Worm (Caenorhabditis elegans) whole organism, early embryonic: ENCODE data around the gene W08E12.5.
"Not testable (repeated sequence)": the region's sequence is repeated elsewhere in the genome, so short reads cannot be mapped to it uniquely, and the experiment has no call there.

ENCODE experiments used
- B0310.2 ChIP-seq: sonication (generic microtip); optimal IDR thresholded peaks from 2 replicates; lab custom pipeline; 2016; ENCODE audit warnings: mild to moderate bottlenecking, missing genetic modification characterization, missing compliant biosample characterization
- F13C5.2 ChIP-seq: sonication (generic microtip); optimal IDR thresholded peaks from 2 replicates; lab custom pipeline; 2017; ENCODE audit warnings: mild to moderate bottlenecking, missing genetic modification characterization, inconsistent platforms, missing compliant biosample characterization
- aly-1 ChIP-seq: sonication (generic microtip); optimal IDR thresholded peaks from 2 replicates; lab custom pipeline; 2016; ENCODE audit warnings: missing genetic modification characterization, missing compliant biosample characterization
- ama-1 ChIP-seq: fragments of 150-350 bp; optimal IDR thresholded peaks from 2 replicates; lab custom pipeline; 2014
- ceh-13 ChIP-seq: fragments of 200-800 bp; sonication (Bioruptor generic); optimal IDR thresholded peaks from 2 replicates; lab custom pipeline; 2018; ENCODE audit warnings: mild to moderate bottlenecking, missing genetic modification characterization, missing compliant biosample characterization
- ceh-36 ChIP-seq: sonication (generic microtip); optimal IDR thresholded peaks from 2 replicates; lab custom pipeline; 2016; ENCODE audit warnings: missing genetic modification characterization, inconsistent platforms, missing compliant biosample characterization
- ets-7 ChIP-seq: sonication (generic microtip); optimal IDR thresholded peaks from 2 replicates; lab custom pipeline; 2016; ENCODE audit warnings: missing genotype, missing genetic modification characterization, missing compliant biosample characterization
- flt-1 ChIP-seq: fragments of 200-800 bp; sonication (Bioruptor generic); IDR thresholded peaks from 2 replicates; pipeline ENCODE4 v1.3.6; 2022; ENCODE audit warnings: missing genetic modification characterization, missing compliant biosample characterization
- hmbx-1 ChIP-seq: sonication (generic microtip); optimal IDR thresholded peaks from 2 replicates; lab custom pipeline; 2016; ENCODE audit warnings: mild to moderate bottlenecking, missing genetic modification characterization, missing compliant biosample characterization
- hmg-4 ChIP-seq: fragments of 200-800 bp; sonication (Bioruptor generic); optimal IDR thresholded peaks from 2 replicates; lab custom pipeline; 2018; ENCODE audit warnings: mild to moderate bottlenecking, missing genetic modification characterization, missing compliant biosample characterization
- hnd-1 ChIP-seq: sonication (generic microtip); optimal IDR thresholded peaks from 2 replicates; lab custom pipeline; 2016; ENCODE audit warnings: missing genetic modification characterization, missing compliant biosample characterization
- pes-1 ChIP-seq: fragments of 200-800 bp; sonication (Bioruptor generic); IDR thresholded peaks from 2 replicates; pipeline ENCODE4 v1.3.6; 2022; ENCODE audit warnings: missing genetic modification reagents, missing genetic modification characterization, missing compliant biosample characterization
- scrt-1 ChIP-seq: fragments of 200-800 bp; sonication (Bioruptor generic); IDR thresholded peaks from 2 replicates; pipeline ENCODE4 v1.3.6; 2022; ENCODE audit warnings: missing genetic modification characterization, missing compliant biosample characterization
- sea-1 ChIP-seq: fragments of 200-800 bp; sonication (Bioruptor generic); conservative IDR thresholded peaks from 2 replicates; pipeline ENCODE4 v1.3.6; 2022; ENCODE audit warnings: missing genetic modification characterization, missing compliant biosample characterization
- tbx-11 ChIP-seq: fragments of 200-800 bp; sonication (Bioruptor generic); IDR thresholded peaks from 2 replicates; pipeline ENCODE4 v1.3.6; 2022; ENCODE audit warnings: missing genetic modification characterization, missing compliant biosample characterization
- tbx-37 ChIP-seq: fragments of 200-800 bp; sonication (Bioruptor generic); conservative IDR thresholded peaks from 2 replicates; pipeline ENCODE4 v1.3.6; 2022; ENCODE audit warnings: missing genetic modification reagents, missing genetic modification characterization, missing compliant biosample characterization
- tra-4 ChIP-seq: sonication (generic microtip); optimal IDR thresholded peaks from 2 replicates; lab custom pipeline; 2017; ENCODE audit warnings: missing genetic modification characterization, missing compliant biosample characterization

Gene W08E12.5

DNA sequence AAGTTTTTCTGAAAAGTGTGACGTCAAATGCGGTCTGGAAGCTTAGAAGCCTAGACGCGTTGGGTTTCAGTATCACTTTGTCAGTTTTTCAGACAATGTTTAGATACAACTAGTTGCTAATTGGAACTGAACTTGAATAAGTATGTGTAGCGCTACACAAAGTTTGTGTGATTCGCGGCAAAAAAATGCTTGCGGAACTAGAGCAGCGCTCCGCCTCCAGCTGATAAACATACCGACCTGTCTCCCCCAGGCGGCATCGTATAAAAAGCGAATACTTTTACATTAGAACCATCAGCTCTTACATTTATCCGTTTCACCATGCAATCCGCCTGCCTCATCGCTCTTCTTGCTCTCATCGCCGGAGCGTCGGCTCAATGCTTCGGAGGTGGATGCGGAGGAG is 3.1 kb downstream of the W08E12.5 start, which contains the start of gene idpp-12:
idpp-12 (plus strand) TSS at position 301 of the 400 bp plus-strand sequence.
- TF ChIP-seq ets-7 (tag; lab: Kevin White, UChicago); B0310.2; ceh-13 (GFP tag; lab: Kevin White, UChicago): not testable (repeated sequence)

DNA sequence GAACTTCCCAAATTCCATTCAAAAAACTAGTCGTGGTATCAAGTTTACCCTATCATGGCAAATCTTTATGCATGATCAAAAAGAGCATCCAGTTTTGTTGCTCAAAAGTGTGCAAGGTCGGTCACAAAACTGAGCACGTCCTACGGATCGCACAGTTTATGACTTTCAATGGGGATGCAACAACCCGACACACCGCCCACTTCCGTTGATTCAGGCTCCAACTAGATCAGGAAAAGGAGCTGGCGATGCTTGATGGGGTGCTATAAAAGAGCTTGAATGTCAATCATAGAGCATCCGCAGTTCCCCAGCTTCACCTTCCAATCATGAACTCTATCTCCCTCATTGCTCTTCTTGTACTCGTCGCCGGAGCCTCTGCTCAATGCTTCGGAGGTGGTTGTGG is 5.0 kb downstream of the W08E12.5 start, which contains the start of gene W08E12.2:
W08E12.2 (plus strand) TSS at position 301 of the 400 bp plus-strand sequence.
- TF ChIP-seq aly-1, result no peak

DNA sequence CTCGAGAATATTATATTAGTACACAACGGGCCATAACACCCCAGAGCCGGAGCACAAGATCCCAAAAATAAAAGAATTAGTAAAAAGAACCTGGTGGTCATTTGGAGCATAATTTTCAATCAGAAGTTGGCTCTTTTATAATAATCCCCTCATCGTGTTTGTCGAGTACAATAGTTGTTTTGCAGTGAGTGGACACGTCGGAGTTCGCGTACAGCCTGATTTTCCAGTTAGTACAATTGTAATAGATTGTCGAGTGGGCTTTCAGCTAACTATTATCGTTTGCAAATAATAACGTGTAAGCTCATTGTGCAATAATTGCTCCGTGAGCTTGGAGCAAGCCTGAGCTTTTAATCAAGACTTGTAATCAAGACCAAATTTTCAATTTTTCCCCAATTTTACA is 6.9 kb downstream of the W08E12.5 start, which contains the start of gene W08E12.9:
W08E12.9 (minus strand) TSS at position 101 of the 400 bp plus-strand sequence.
- TF ChIP-seq aly-1, result no peak
- no peak for TF ChIP-seq flt-1

DNA sequence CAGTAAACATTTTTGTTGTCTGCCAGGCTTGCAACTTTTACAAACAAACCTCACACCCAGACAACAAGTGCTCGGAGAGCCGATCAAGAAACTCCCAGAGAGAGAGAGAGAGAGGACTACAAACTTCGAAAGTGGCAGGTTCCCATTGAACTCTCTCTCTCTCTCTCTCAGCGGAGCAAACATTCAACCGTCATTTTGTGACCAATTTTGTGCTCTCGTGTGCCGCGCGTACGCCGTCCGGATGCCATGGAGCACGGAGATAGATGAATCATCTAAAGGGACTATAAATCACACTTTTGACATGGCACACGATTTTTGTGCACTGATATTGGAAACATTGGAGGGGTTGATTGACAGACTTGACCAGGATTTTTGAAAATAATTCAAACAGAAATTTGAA is 8.3 kb downstream of the W08E12.5 start:
- TF ChIP-seq hmg-4 (GFP tag; lab: Kevin White, UChicago) (no peak), hnd-1 (no peak), ama-1 (lab: Kevin White, UChicago) (no peak), flt-1 (no peak), scrt-1 (GFP tag; lab: Robert Waterston, UW) (no peak), aly-1 (no peak), B0310.2 (no peak)

DNA sequence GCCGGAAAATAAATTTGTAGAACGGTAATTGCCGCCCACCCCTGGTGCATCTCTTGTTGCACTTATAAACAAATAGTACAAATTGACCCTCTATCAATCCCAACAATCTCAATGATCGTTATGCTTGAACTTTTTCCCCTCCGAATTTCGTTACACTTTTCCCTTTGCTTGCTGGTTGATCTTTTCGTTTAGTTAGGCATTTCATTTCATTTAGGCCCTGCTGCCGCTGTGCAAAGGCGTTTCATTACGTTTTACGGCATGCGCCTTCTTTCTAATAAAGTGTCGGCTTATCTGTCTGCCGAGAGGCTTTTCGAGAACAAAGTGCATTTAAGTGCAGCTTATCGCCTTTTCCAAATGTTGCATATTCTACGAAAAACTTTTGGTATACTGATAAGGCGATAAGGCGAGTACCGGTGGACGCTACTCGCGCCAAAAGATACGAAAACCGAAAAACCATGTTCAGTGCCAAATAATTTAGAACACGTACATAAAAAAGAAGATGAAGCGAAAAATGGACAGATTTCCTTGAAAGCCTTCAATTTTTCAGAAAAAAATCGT is 10.1 kb downstream of the W08E12.5 start:
- no peak for TF ChIP-seq flt-1
- no peak for TF ChIP-seq sea-1 (GFP tag; lab: Robert Waterston, UW)
- no peak for TF ChIP-seq tra-4 (tag; lab: Kevin White, UChicago)
- TF ChIP-seq ceh-36, result no peak
- TF ChIP-seq tbx-37, result no peak
- TF ChIP-seq ceh-13 (GFP tag; lab: Kevin White, UChicago), result no peak
- no peak for TF ChIP-seq ama-1 (lab: Kevin White, UChicago)
- no peak for TF ChIP-seq aly-1
- TF ChIP-seq hnd-1, result no peak
- no peak for TF ChIP-seq hmg-4 (GFP tag; lab: Kevin White, UChicago)
- TF ChIP-seq scrt-1 (GFP tag; lab: Robert Waterston, UW), result no peak
- TF ChIP-seq hmbx-1 (tag; lab: Kevin White, UChicago), result no peak
- no peak for TF ChIP-seq F13C5.2 (tag; lab: Kevin White, UChicago)
- no peak for TF ChIP-seq tbx-11 (GFP tag; lab: Robert Waterston, UW)
- TF ChIP-seq B0310.2, result no peak
- no peak for TF ChIP-seq pes-1 (GFP tag; lab: Robert Waterston, UW)
- TF ChIP-seq ets-7 (tag; lab: Kevin White, UChicago), result no peak

DNA sequence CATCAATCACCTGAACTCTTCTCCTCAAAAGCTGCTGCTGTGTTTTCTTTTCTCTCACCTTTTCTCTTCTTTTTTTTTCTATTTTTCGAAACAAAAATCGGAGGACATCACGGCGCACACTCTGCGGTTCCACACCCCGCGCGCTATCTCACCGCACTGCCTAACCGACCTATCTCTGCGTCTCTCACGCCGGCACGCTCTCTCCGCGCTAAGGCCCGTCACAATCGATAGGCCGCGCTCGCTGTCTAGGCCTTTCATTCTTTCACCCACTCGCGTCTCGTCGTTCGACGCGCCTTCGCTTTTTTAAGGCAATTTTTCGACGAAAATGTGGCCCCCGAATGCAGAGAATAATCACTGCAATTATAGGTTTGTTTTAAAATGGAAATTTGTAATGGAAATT is 10.7 kb downstream of the W08E12.5 start, which contains the start of gene zip-11:
zip-11 (plus strand) TSS at position 34 of the 400 bp plus-strand sequence.
- TF ChIP-seq ets-7 (tag; lab: Kevin White, UChicago), result no peak
- peak; percentile 28 for TF ChIP-seq hmg-4 (GFP tag; lab: Kevin White, UChicago)

DNA sequence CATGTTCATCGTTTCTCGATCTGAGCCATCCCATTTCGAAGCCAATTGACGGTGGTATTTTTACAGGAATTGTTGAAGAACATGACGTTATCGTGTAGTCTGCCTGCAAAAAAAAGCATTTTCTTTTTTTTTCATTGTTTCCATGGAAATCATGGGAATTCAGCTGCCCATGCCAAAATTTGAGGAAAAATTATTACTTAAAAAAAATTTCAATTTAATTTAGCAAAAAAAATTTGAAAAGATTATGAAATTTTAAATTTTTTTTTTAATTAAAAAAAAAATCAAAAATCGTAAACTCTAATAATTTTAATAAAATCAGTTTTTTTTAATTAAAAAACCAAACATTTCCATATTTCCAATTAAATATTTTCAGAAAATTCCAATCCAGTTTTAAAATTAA is 31.2 kb downstream of the W08E12.5 start, which contains the start of gene F42A6.5:
F42A6.5 (minus strand) TSS at position 101 of the 400 bp plus-strand sequence.
- TF ChIP-seq ceh-13 (GFP tag; lab: Kevin White, UChicago); tbx-11 (GFP tag; lab: Robert Waterston, UW); tra-4 (tag; lab: Kevin White, UChicago): not testable (repeated sequence)

DNA sequence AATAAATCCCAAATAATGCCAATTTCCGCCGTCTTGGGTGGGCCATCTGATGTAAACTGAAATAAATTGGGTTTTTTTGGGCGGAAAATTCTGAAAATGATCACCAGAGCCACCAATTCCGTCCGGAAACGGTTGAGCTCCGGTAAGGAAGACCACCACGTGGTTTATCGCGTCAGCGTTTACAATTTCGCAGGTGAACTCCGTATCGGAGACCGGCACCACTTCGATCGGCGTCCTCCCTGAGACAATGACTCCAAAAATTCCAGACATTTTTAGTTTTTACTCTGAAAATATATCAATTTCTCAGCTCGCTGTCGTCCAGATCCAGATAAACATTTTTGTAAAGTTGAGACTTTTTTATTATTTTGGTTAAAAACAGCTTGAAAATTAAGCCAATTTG is 36.0 kb downstream of the W08E12.5 start, which contains the start of gene F42A6.6:
F42A6.6 (minus strand) TSS at position 289 of the 400 bp plus-strand sequence.
- TF ChIP-seq ceh-13 (GFP tag; lab: Kevin White, UChicago) (no peak), scrt-1 (GFP tag; lab: Robert Waterston, UW) (0 out of 2 replicates have a peak, but pooled peaks have one; percentile 49), ceh-36 (peak; percentile 15), sea-1 (GFP tag; lab: Robert Waterston, UW) (no peak), ets-7 (tag; lab: Kevin White, UChicago) (no peak), hmg-4 (GFP tag; lab: Kevin White, UChicago) (peak; percentile 4), ama-1 (lab: Kevin White, UChicago) (peak; percentile 94), tbx-37 (no peak), B0310.2 (no peak), F13C5.2 (tag; lab: Kevin White, UChicago) (no peak), hnd-1 (no peak), flt-1 (no peak), hmbx-1 (tag; lab: Kevin White, UChicago) (no peak), tbx-11 (GFP tag; lab: Robert Waterston, UW) (0 out of 2 replicates have a peak, but pooled peaks have one; percentile 50)

DNA sequence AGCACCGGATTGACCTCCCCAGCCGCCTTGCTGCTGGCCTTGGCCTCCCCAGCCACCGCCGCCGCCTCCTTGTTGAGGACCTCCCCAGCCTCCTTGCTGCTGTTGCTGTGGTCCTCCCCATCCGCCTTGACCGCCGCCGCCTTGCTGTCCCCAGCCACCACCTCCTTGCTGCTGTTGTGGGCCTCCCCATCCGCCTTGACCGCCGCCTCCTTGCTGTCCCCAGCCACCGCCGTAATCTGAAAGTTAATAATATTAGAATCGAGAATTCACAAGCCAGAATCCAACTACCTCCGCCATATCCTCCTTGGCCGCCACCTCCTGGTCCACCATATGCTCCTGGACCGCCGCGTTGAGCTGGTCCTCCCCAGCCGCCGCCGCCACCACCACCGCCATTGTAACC is 36.7 kb downstream of the W08E12.5 start:
- TF ChIP-seq hnd-1, result no peak
- no peak for TF ChIP-seq tbx-37
- TF ChIP-seq ceh-13 (GFP tag; lab: Kevin White, UChicago), result no peak
- TF ChIP-seq tra-4 (tag; lab: Kevin White, UChicago), result no peak
- TF ChIP-seq tbx-11 (GFP tag; lab: Robert Waterston, UW), result 0 out of 2 replicates have a peak, but pooled peaks have one; percentile 55
- no peak for TF ChIP-seq ceh-36
- no peak for TF ChIP-seq ets-7 (tag; lab: Kevin White, UChicago)
- no peak for TF ChIP-seq B0310.2
- TF ChIP-seq pes-1 (GFP tag; lab: Robert Waterston, UW), result peak; percentile 25; the same call in 1 of the 2 replicates
- peak; percentile 31; the same call in 1 of the 2 replicates for TF ChIP-seq sea-1 (GFP tag; lab: Robert Waterston, UW)
- TF ChIP-seq scrt-1 (GFP tag; lab: Robert Waterston, UW), result 0 out of 2 replicates have a peak, but pooled peaks have one; percentile 55
- no peak for TF ChIP-seq aly-1
- no peak for TF ChIP-seq ama-1 (lab: Kevin White, UChicago)
- TF ChIP-seq F13C5.2 (tag; lab: Kevin White, UChicago), result no peak
- peak; percentile 76 for TF ChIP-seq hmg-4 (GFP tag; lab: Kevin White, UChicago)
- no peak for TF ChIP-seq flt-1
- TF ChIP-seq hmbx-1 (tag; lab: Kevin White, UChicago), result no peak
